Worm (Caenorhabditis elegans): ENCODE data around the gene appg-1.
A peak's percentile ranks its signal among the peaks of the same experiment; 100 is the strongest.

Gene appg-1

DNA sequence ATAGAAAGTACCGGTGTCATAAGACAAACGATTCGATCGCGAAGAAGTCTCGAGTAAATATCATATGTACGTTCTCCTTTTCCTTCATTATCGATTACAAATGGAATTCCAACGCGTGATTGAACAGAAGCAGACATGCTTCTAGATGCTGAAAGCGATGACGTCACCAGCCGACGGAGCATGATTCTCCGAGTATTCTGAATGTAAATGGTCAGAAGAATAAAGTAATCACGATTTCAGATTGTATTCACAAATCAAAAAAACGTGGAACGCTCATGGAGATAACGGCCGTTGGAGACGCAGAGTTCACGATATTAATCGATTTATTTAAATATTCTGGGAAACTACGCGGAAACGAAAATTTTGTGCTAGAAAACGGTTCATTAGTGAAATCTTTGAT lies 23.2 kb upstream of the appg-1 start, which contains the start of gene clpp-1:
Gene clpp-1 (minus strand): TSS at position 197 of the 400 bp plus-strand sequence.
- TF ChIP-seq elt-3 (tag; optimal IDR thresholded peaks at IDR 0.05): no peak
- no peak for TF ChIP-seq zag-1 (tag; optimal IDR thresholded peaks at IDR 0.05)
- no peak for TF ChIP-seq mab-5 (tag; optimal IDR thresholded peaks at IDR 0.05)
- TF ChIP-seq nhr-129 (tag; optimal IDR thresholded peaks at IDR 0.05): peak; percentile 36
- no peak for TF ChIP-seq unc-55 (GFP tag; optimal IDR thresholded peaks at IDR 0.05)
- TF ChIP-seq nhr-23 (tag; optimal IDR thresholded peaks at IDR 0.05): no peak
- TF ChIP-seq mbf-1 (tag; optimal IDR thresholded peaks at IDR 0.05): no peak
- peak; percentile 43 for TF ChIP-seq gmeb-1 (tag; optimal IDR thresholded peaks at IDR 0.05)
- TF ChIP-seq lsy-2 (tag; optimal IDR thresholded peaks at IDR 0.05): peak in 1 of 2 experiments; percentile 29
- TF ChIP-seq nhr-77 (tag; optimal IDR thresholded peaks at IDR 0.05): no peak
- peak; percentile 58 for TF ChIP-seq ama-1 (optimal IDR thresholded peaks at IDR 0.05)
- no peak for TF ChIP-seq blmp-1 (tag; optimal IDR thresholded peaks at IDR 0.05; ENCODE audit: insufficient read depth)
- no peak for TF ChIP-seq ceh-16 (tag; optimal IDR thresholded peaks at IDR 0.05)
- TF ChIP-seq sma-9 (GFP tag; optimal IDR thresholded peaks at IDR 0.05): peak; percentile 23
- no peak for TF ChIP-seq sma-9 (tag; optimal IDR thresholded peaks at IDR 0.05)
- no peak for TF ChIP-seq unc-62 (GFP tag; optimal IDR thresholded peaks at IDR 0.05)
- peak; percentile 5 for TF ChIP-seq crh-2 (tag; optimal IDR thresholded peaks at IDR 0.05)
- no peak for TF ChIP-seq ztf-4 (tag; optimal IDR thresholded peaks at IDR 0.05)
- no peak for TF ChIP-seq sem-4 (tag; optimal IDR thresholded peaks at IDR 0.05)
- TF ChIP-seq ztf-1 (GFP tag; conservative IDR thresholded peaks at IDR 0.05): no peak

ce11 chrII:10303663-10304115 lies 22.2 kb upstream of the appg-1 start, which contains the start of gene vha-9:
TSS of gene vha-9 (minus strand) at chrII:10303713.
- peak; percentile 76 for TF ChIP-seq sma-3 (GFP tag; optimal IDR thresholded peaks at IDR 0.05)
- TF ChIP-seq Y55F3AM.14 (GFP tag; optimal IDR thresholded peaks at IDR 0.05): no peak
- peak; percentile 77 for TF ChIP-seq F13H6.1 (tag; optimal IDR thresholded peaks at IDR 0.05)
- TF ChIP-seq dmd-4 (tag; optimal IDR thresholded peaks at IDR 0.05): no peak
- peak; percentile 63 for TF ChIP-seq ztf-4 (tag; optimal IDR thresholded peaks at IDR 0.05)
- peak; percentile 71 for TF ChIP-seq C34F6.9 (tag; optimal IDR thresholded peaks at IDR 0.05)
- TF ChIP-seq mab-5 (tag; optimal IDR thresholded peaks at IDR 0.05): peak; percentile 9
- TF ChIP-seq lin-39 (tag; optimal IDR thresholded peaks at IDR 0.05): no peak
- TF ChIP-seq crh-2 (tag; optimal IDR thresholded peaks at IDR 0.05): peak; percentile 69
- TF ChIP-seq peb-1 (tag; optimal IDR thresholded peaks at IDR 0.05): no peak
- TF ChIP-seq snpc-4 (tag; optimal IDR thresholded peaks at IDR 0.05): peak; percentile 39
- TF ChIP-seq lin-11 (tag; optimal IDR thresholded peaks at IDR 0.05): peak; percentile 83
- TF ChIP-seq sem-4 (tag; optimal IDR thresholded peaks at IDR 0.05): no peak
- TF ChIP-seq nhr-25 (tag; optimal IDR thresholded peaks at IDR 0.05): no peak
- peak; percentile 86 for TF ChIP-seq unc-55 (GFP tag; optimal IDR thresholded peaks at IDR 0.05)
- TF ChIP-seq nhr-21 (tag; optimal IDR thresholded peaks at IDR 0.05): peak; percentile 36
- peak; percentile 80 for TF ChIP-seq sma-9 (GFP tag; optimal IDR thresholded peaks at IDR 0.05)
- TF ChIP-seq sma-9 (tag; optimal IDR thresholded peaks at IDR 0.05): no peak
- peak; percentile 38 for TF ChIP-seq fos-1 (tag; optimal IDR thresholded peaks at IDR 0.05)
- TF ChIP-seq unc-62 (GFP tag; optimal IDR thresholded peaks at IDR 0.05): no peak
- peak; percentile 51 for TF ChIP-seq skn-1 (tag; optimal IDR thresholded peaks at IDR 0.05)
- TF ChIP-seq lsy-2 (tag; optimal IDR thresholded peaks at IDR 0.05): peak; percentile 13 to 76
- no peak for TF ChIP-seq ZK546.5 (tag; optimal IDR thresholded peaks at IDR 0.05)
- TF ChIP-seq ama-1 (optimal IDR thresholded peaks at IDR 0.05): peak; percentile 44
- no peak for TF ChIP-seq nhr-10 (tag; optimal IDR thresholded peaks at IDR 0.05)
- TF ChIP-seq gmeb-1 (tag; optimal IDR thresholded peaks at IDR 0.05): peak; percentile 81
- no peak for TF ChIP-seq elt-1 (tag; optimal IDR thresholded peaks at IDR 0.05)
- peak; percentile 38 for TF ChIP-seq blmp-1 (tag; optimal IDR thresholded peaks at IDR 0.05; ENCODE audit: insufficient read depth)
- TF ChIP-seq nhr-77 (tag; optimal IDR thresholded peaks at IDR 0.05): no peak
- no peak for TF ChIP-seq egl-27 (tag; optimal IDR thresholded peaks at IDR 0.05)
- no peak for TF ChIP-seq mdl-1 (tag; optimal IDR thresholded peaks at IDR 0.05)
- no peak for TF ChIP-seq zag-1 (tag; optimal IDR thresholded peaks at IDR 0.05)
- no peak for TF ChIP-seq ceh-16 (tag; optimal IDR thresholded peaks at IDR 0.05)
- TF ChIP-seq lin-13 (GFP tag; optimal IDR thresholded peaks at IDR 0.05): peak; percentile 79
- TF ChIP-seq nhr-129 (tag; optimal IDR thresholded peaks at IDR 0.05): peak; percentile 40
- TF ChIP-seq nhr-6 (tag; optimal IDR thresholded peaks at IDR 0.05): no peak

DNA sequence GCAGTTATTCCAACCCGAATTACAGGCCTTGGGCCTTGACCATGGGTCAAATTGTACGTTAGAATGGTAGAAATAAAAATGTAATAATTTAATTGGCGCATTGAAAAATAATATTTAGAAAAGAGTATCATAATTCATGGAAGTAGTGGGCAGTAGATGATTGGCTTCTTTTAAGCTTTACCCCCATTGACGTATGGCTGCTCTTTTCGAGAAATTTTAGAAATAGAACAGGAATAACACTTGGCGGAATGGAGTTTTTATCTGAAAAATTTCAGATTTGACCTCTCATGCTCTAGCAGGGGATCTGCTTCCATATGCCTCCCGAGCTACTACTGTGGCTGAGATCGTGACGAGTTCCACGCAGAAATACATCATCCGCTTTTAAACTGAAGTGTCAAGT lies 17.1 kb upstream of the appg-1 start, which contains the start of gene gcy-4:
Gene gcy-4 (minus strand): TSS at position 101 of the 400 bp plus-strand sequence.
- TF ChIP-seq nhr-237 (tag; optimal IDR thresholded peaks at IDR 0.05) (no peak), mab-5 (tag; optimal IDR thresholded peaks at IDR 0.05) (no peak), lin-13 (GFP tag; optimal IDR thresholded peaks at IDR 0.05) (no peak), lin-11 (tag; optimal IDR thresholded peaks at IDR 0.05) (no peak), ceh-16 (tag; optimal IDR thresholded peaks at IDR 0.05) (no peak), unc-39 (tag; optimal IDR thresholded peaks at IDR 0.05) (no peak), nhr-11 (tag; optimal IDR thresholded peaks at IDR 0.05) (no peak), ama-1 (optimal IDR thresholded peaks at IDR 0.05) (no peak), sma-9 (GFP tag; optimal IDR thresholded peaks at IDR 0.05) (no peak), sma-9 (tag; optimal IDR thresholded peaks at IDR 0.05) (no peak), nhr-77 (tag; optimal IDR thresholded peaks at IDR 0.05) (no peak), ZK546.5 (tag; optimal IDR thresholded peaks at IDR 0.05) (no peak), ztf-11 (tag; optimal IDR thresholded peaks at IDR 0.05) (no peak), lsy-2 (tag; optimal IDR thresholded peaks at IDR 0.05) (no peak), zag-1 (tag; optimal IDR thresholded peaks at IDR 0.05) (no peak), unc-62 (GFP tag; optimal IDR thresholded peaks at IDR 0.05) (no peak), crh-2 (tag; optimal IDR thresholded peaks at IDR 0.05) (no peak), ceh-82 (tag; optimal IDR thresholded peaks at IDR 0.05) (no peak), ztf-4 (tag; optimal IDR thresholded peaks at IDR 0.05) (no peak), mdl-1 (tag; optimal IDR thresholded peaks at IDR 0.05) (no peak), F13H6.1 (tag; optimal IDR thresholded peaks at IDR 0.05) (no peak)

Data from whole organism, L2 larva.